Fruit fly (Drosophila melanogaster): Measurements from ENCODE around the gene CG17776.

Gene CG17776

dm6 chrX:2136831-2137452, 47.6 kb upstream of the CG17776 start (continued):
- TF ChIP-seq seq (GFP tag; IDR thresholded peaks at IDR 0.05) (peak; percentile 100), Hr78 (GFP tag; optimal IDR thresholded peaks at IDR 0.05) (peak in 1 of 2 experiments; percentile 95), CG10462 (GFP tag; optimal IDR thresholded peaks at IDR 0.05) (peak; percentile 100), tgo (GFP tag; IDR thresholded peaks at IDR 0.05) (peak; percentile 100), Oli (tag; optimal IDR thresholded peaks at IDR 0.05) (peak; percentile 100), CG10274 (GFP tag; optimal IDR thresholded peaks at IDR 0.05) (peak; percentile 98), CG32532 (GFP tag; IDR thresholded peaks at IDR 0.05) (peak; percentile 100), CG4820 (GFP tag; optimal IDR thresholded peaks at IDR 0.05) (peak; percentile 99), CG4424 (GFP tag; optimal IDR thresholded peaks at IDR 0.05) (peak; percentile 100), grn (GFP tag; optimal IDR thresholded peaks at IDR 0.05) (peak; percentile 96), Hr3 (GFP tag; optimal IDR thresholded peaks at IDR 0.05) (peak; percentile 100), CG16863 (GFP tag; optimal IDR thresholded peaks at IDR 0.05) (peak; percentile 100), psq (GFP tag; optimal IDR thresholded peaks at IDR 0.05) (peak; percentile 98), CG17385 (GFP tag; optimal IDR thresholded peaks at IDR 0.05) (peak; percentile 100), cato (GFP tag; optimal IDR thresholded peaks at IDR 0.05; ENCODE audit: borderline replicate concordance) (peak; percentile 100), Gug (GFP tag; IDR thresholded peaks at IDR 0.05) (peak; percentile 100), row (GFP tag; IDR thresholded peaks at IDR 0.05) (peak; percentile 100), pho (GFP tag; optimal IDR thresholded peaks at IDR 0.05) (peak; percentile 100), CG17568 (GFP tag; optimal IDR thresholded peaks at IDR 0.05) (peak; percentile 100), chn (GFP tag; optimal IDR thresholded peaks at IDR 0.05) (peak; percentile 100), Ssrp (tag; optimal IDR thresholded peaks at IDR 0.05) (peak; percentile 100), CG9797 (GFP tag; optimal IDR thresholded peaks at IDR 0.05) (peak; percentile 82), oc (tag; optimal IDR thresholded peaks at IDR 0.05) (peak; percentile 100), CG3847 (GFP tag; IDR thresholded peaks at IDR 0.05) (peak; percentile 100), B-H1 (GFP tag; IDR thresholded peaks at IDR 0.05) (peak; percentile 100), crc (GFP tag; optimal IDR thresholded peaks at IDR 0.05) (peak; percentile 100), CG10431 (GFP tag; optimal IDR thresholded peaks at IDR 0.05) (peak; percentile 99), fu2 (GFP tag; optimal IDR thresholded peaks at IDR 0.05) (peak; percentile 100), CG13424 (tag; optimal IDR thresholded peaks at IDR 0.05) (peak; percentile 100), odd (GFP tag; optimal IDR thresholded peaks at IDR 0.05) (peak; percentile 99), Trl (optimal IDR thresholded peaks at IDR 0.05) (peak; percentile 62 to 76), Trl (GFP tag; optimal IDR thresholded peaks at IDR 0.05) (peak; percentile 100), HmgD (GFP tag; optimal IDR thresholded peaks at IDR 0.05) (peak; percentile 100), bowl (GFP tag; IDR thresholded peaks at IDR 0.05) (peak; percentile 100), CG18262 (tag; optimal IDR thresholded peaks at IDR 0.05) (peak; percentile 100), unpg (GFP tag; optimal IDR thresholded peaks at IDR 0.05) (peak; percentile 100), Dad (GFP tag; optimal IDR thresholded peaks at IDR 0.05) (peak; percentile 100), CG12942 (GFP tag; optimal IDR thresholded peaks at IDR 0.05) (peak; percentile 100), CG12391 (tag; optimal IDR thresholded peaks at IDR 0.05) (peak; percentile 100), D (optimal IDR thresholded peaks at IDR 0.05) (no peak), D (GFP tag; optimal IDR thresholded peaks at IDR 0.05) (peak; percentile 100), CG16779 (GFP tag; IDR thresholded peaks at IDR 0.05) (peak; percentile 100), Doc3 (GFP tag; IDR thresholded peaks at IDR 0.05; ENCODE audit: partially characterized antibody) (no peak), CG10979 (tag; optimal IDR thresholded peaks at IDR 0.05) (peak; percentile 100), en (GFP tag; optimal IDR thresholded peaks at IDR 0.05) (peak; percentile 100), inv (GFP tag; IDR thresholded peaks at IDR 0.05; ENCODE audit: partially characterized antibody) (no peak), ewg (GFP tag; optimal IDR thresholded peaks at IDR 0.05) (peak; percentile 99), tup (GFP tag; optimal IDR thresholded peaks at IDR 0.05) (peak; percentile 100), CG7372 (GFP tag; IDR thresholded peaks at IDR 0.05) (peak; percentile 100), Hmx (GFP tag; optimal IDR thresholded peaks at IDR 0.05) (peak; percentile 98), CG11456 (GFP tag; IDR thresholded peaks at IDR 0.05) (peak; percentile 100)
